Worm (Caenorhabditis elegans) whole organism, L1 larva: ENCODE results near the gene ZK1320.5.

ENCODE experiments used
- ama-1 ChIP-seq: fragments of 150-350 bp; optimal IDR thresholded peaks from 2 replicates; lab custom pipeline; 2014
- ceh-82 ChIP-seq, 3 experiments: fragments of 150-350 bp in 1 of 3; sonication (generic microtip) in 2 of 3; optimal IDR thresholded peaks; 2 replicates each; lab custom pipeline; 2014 to 2017; ENCODE audit warnings: missing biosample characterization in 3 of 3, missing genetic modification characterization in 3 of 3
- isw-1 ChIP-seq: fragments of 200-800 bp; sonication (Bioruptor generic); IDR thresholded peaks from 2 replicates; pipeline ENCODE4 v1.3.6; 2022; ENCODE audit warnings: missing genetic modification characterization, missing compliant biosample characterization
- lin-13 ChIP-seq: fragments of 150-350 bp; optimal IDR thresholded peaks from 2 replicates; lab custom pipeline; 2014; ENCODE audit warnings: missing biosample characterization, missing genetic modification reagents, missing genetic modification characterization
- lin-14 ChIP-seq: fragments of 200-800 bp; sonication (Bioruptor generic); optimal IDR thresholded peaks from 2 replicates; lab custom pipeline; 2018; ENCODE audit warnings: mild to moderate bottlenecking, missing genetic modification characterization, moderate library complexity, missing compliant biosample characterization
- lin-15B ChIP-seq: fragments of 150-350 bp; sonication (generic microtip); optimal IDR thresholded peaks from 3 replicates; lab custom pipeline; 2014; ENCODE audit warnings: missing biosample characterization, missing genetic modification characterization
- lsy-2 ChIP-seq, 2 experiments: fragments of 150-350 bp; optimal IDR thresholded peaks; 2 replicates each; lab custom pipeline; 2014; ENCODE audit warnings: missing biosample characterization in 2 of 2, missing genetic modification characterization in 2 of 2
- mdl-1 ChIP-seq, 2 experiments: fragments of 150-350 bp; optimal IDR thresholded peaks; 2 replicates each; lab custom pipeline; 2014 to 2017; ENCODE audit warnings: missing biosample characterization in 2 of 2, missing genetic modification characterization in 2 of 2, inconsistent platforms in 1 of 2
- nhr-11 ChIP-seq: fragments of 150-350 bp; optimal IDR thresholded peaks from 2 replicates; lab custom pipeline; 2014; ENCODE audit warnings: missing biosample characterization, missing genetic modification characterization
- skn-1 ChIP-seq: fragments of 150-350 bp; optimal IDR thresholded peaks from 2 replicates; lab custom pipeline; 2014; ENCODE audit warnings: missing biosample characterization, missing genetic modification characterization
- snpc-4 ChIP-seq: fragments of 150-350 bp; optimal IDR thresholded peaks from 2 replicates; lab custom pipeline; 2014; ENCODE audit warnings: missing biosample characterization, missing genetic modification characterization
- tbx-2 ChIP-seq: sonication (generic microtip); optimal IDR thresholded peaks from 2 replicates; lab custom pipeline; 2016; ENCODE audit warnings: missing genetic modification characterization, missing compliant biosample characterization

ce11 chrII:9656210-9656755, 9.2 kb downstream of the ZK1320.5 start, which contains the start of gene gstk-1:
- TF ChIP-seq tbx-2: peak; percentile 9
- TF ChIP-seq snpc-4 (tag; lab: Kevin White, UChicago): no peak
- TF ChIP-seq ceh-82 (tag; optimal IDR thresholded peaks at IDR 0.05; lab: Kevin White, UChicago): no peak
- TF ChIP-seq mdl-1 (tag; optimal IDR thresholded peaks at IDR 0.05; lab: Kevin White, UChicago): peak in 1 of 2 experiments; percentile 67
- TF ChIP-seq isw-1 (GFP tag; lab: Robert Waterston, UW): no peak
- peak in 1 of 2 experiments; percentile 2 for TF ChIP-seq lsy-2 (tag; optimal IDR thresholded peaks at IDR 0.05; lab: Kevin White, UChicago)
- no peak for TF ChIP-seq skn-1 (tag; lab: Kevin White, UChicago)
- TF ChIP-seq lin-15B (tag; lab: Kevin White, UChicago): no peak
- no peak for TF ChIP-seq lin-13 (GFP tag; lab: Kevin White, UChicago)
- peak; percentile 13 for TF ChIP-seq nhr-11 (tag; lab: Kevin White, UChicago)
- TF ChIP-seq lin-14: peak; percentile 10
- no peak for TF ChIP-seq ama-1 (lab: Kevin White, UChicago)
